Fruit fly (Drosophila melanogaster) whole organism, embryonic: ENCODE measurements around the gene CAH16.
A peak's percentile ranks its signal among the peaks of the same experiment; 100 is the strongest.

Experiments used
- Bdp1 ChIP-seq: fragments of 200-800 bp; sonication (Bioruptor generic); optimal IDR thresholded peaks from 3 replicates; lab custom pipeline; 2016; ENCODE audit warnings: missing biosample characterization, missing genetic modification characterization
- CG10654 ChIP-seq: fragments of 200-800 bp; sonication (Bioruptor generic); optimal IDR thresholded peaks from 2 replicates; lab custom pipeline; 2016; ENCODE audit warnings: missing biosample characterization, missing genetic modification characterization
- CG11456 ChIP-seq: fragments of 200-800 bp; sonication (Bioruptor generic); IDR thresholded peaks from 3 replicates; pipeline ENCODE4 v1.3.6; 2022; ENCODE audit warnings: missing biosample characterization, missing genetic modification characterization
- CG12391 ChIP-seq: fragments of 200-800 bp; sonication (Bioruptor generic); optimal IDR thresholded peaks from 3 replicates; lab custom pipeline; 2018; ENCODE audit warnings: missing biosample characterization, mild to moderate bottlenecking, missing genetic modification characterization, moderate library complexity
- CG14860 ChIP-seq: fragments of 200-800 bp; sonication (Bioruptor generic); IDR thresholded peaks from 3 replicates; pipeline ENCODE4 v1.3.6; 2022; ENCODE audit warnings: missing biosample characterization, missing genetic modification characterization; ENCODE audit not compliant: partially characterized antibody
- CG18599 ChIP-seq: fragments of 200-800 bp; sonication (Bioruptor generic); optimal IDR thresholded peaks from 3 replicates; lab custom pipeline; 2017; ENCODE audit warnings: missing biosample characterization, missing genetic modification characterization, mild to moderate bottlenecking, moderate library complexity, missing genetic modification reagents
- CG5180 ChIP-seq: fragments of 200-800 bp; sonication (Bioruptor generic); optimal IDR thresholded peaks from 3 replicates; lab custom pipeline; 2017; ENCODE audit warnings: missing biosample characterization, missing genetic modification characterization, mild to moderate bottlenecking, moderate library complexity, missing genetic modification reagents
- CG6765 ChIP-seq: fragments of 200-800 bp; sonication (Bioruptor generic); optimal IDR thresholded peaks from 3 replicates; lab custom pipeline; 2017; ENCODE audit warnings: missing biosample characterization, mild to moderate bottlenecking, missing genetic modification characterization
- CG8290 ChIP-seq, 3 experiments: fragments of 200-800 bp; sonication (Bioruptor generic); optimal IDR thresholded peaks; 2 replicates each; lab custom pipeline; 2016 to 2019; ENCODE audit warnings: missing biosample characterization in 3 of 3, missing genetic modification characterization in 3 of 3, mild to moderate bottlenecking in 2 of 3, moderate library complexity in 1 of 3
- CTCF ChIP-seq: fragments of 200-800 bp; sonication (Bioruptor generic); optimal IDR thresholded peaks from 2 replicates; lab custom pipeline; 2017; ENCODE audit warnings: missing biosample characterization, mild to moderate bottlenecking, missing genetic modification characterization, moderate library complexity
- D19B ChIP-seq: fragments of 200-800 bp; sonication (Bioruptor generic); optimal IDR thresholded peaks from 2 replicates; lab custom pipeline; 2017; ENCODE audit warnings: missing biosample characterization, mild to moderate bottlenecking, missing genetic modification characterization
- Dp ChIP-seq: fragments of 200-800 bp; sonication (Bioruptor generic); optimal IDR thresholded peaks from 2 replicates; lab custom pipeline; 2018; ENCODE audit warnings: missing biosample characterization, mild to moderate bottlenecking, missing genetic modification characterization, moderate library complexity
- Med ChIP-seq: fragments of 200-800 bp; sonication (Bioruptor generic); peaks from one replicate; lab custom pipeline; 2016; ENCODE audit warnings: missing biosample characterization, missing genetic modification characterization, mild to moderate bottlenecking, inconsistent platforms, moderate library complexity
- Sin3A ChIP-seq: fragments of >200 bp; optimal IDR thresholded peaks from 2 replicates; lab custom pipeline; 2018
- Spps ChIP-seq: fragments of 200-800 bp; sonication (Bioruptor generic); optimal IDR thresholded peaks from 2 replicates; lab custom pipeline; 2018; ENCODE audit warnings: missing biosample characterization, mild to moderate bottlenecking, missing genetic modification characterization
- TFAM ChIP-seq: fragments of 200-800 bp; sonication (Bioruptor generic); optimal IDR thresholded peaks from 2 replicates; lab custom pipeline; 2017; ENCODE audit warnings: missing biosample characterization, missing genetic modification characterization, inconsistent platforms
- YL-1 ChIP-seq: fragments of 200-800 bp; sonication (Bioruptor generic); optimal IDR thresholded peaks from 3 replicates; lab custom pipeline; 2017; ENCODE audit warnings: missing biosample characterization, mild to moderate bottlenecking, missing genetic modification characterization
- aop ChIP-seq: fragments of 200-800 bp; sonication (Bioruptor generic); IDR thresholded peaks from 2 replicates; pipeline ENCODE4 v1.3.6; 2022; ENCODE audit warnings: missing biosample characterization, missing genetic modification characterization
- gem ChIP-seq: fragments of 200-800 bp; sonication (Bioruptor generic); optimal IDR thresholded peaks from 2 replicates; lab custom pipeline; 2019; ENCODE audit warnings: missing biosample characterization, mild to moderate bottlenecking, missing genetic modification characterization, moderate library complexity
- gfzf ChIP-seq: fragments of 200-800 bp; sonication (Bioruptor generic); optimal IDR thresholded peaks from 2 replicates; lab custom pipeline; 2016; ENCODE audit warnings: missing biosample characterization, mild to moderate bottlenecking, missing genetic modification characterization, moderate library complexity
- grn ChIP-seq: fragments of 200-800 bp; sonication (Bioruptor generic); optimal IDR thresholded peaks from 3 replicates; lab custom pipeline; 2017; ENCODE audit warnings: missing biosample characterization, missing genetic modification characterization
- gsb-n ChIP-seq: fragments of 200-800 bp; sonication (Bioruptor generic); optimal IDR thresholded peaks from 3 replicates; lab custom pipeline; 2018; ENCODE audit warnings: missing biosample characterization, mild to moderate bottlenecking, missing genetic modification characterization
- kay ChIP-seq: fragments of 200-800 bp; sonication (Bioruptor generic); optimal IDR thresholded peaks from 2 replicates; lab custom pipeline; 2016; ENCODE audit warnings: missing biosample characterization, missing genetic modification characterization
- knrl ChIP-seq: fragments of 200-800 bp; sonication (Bioruptor generic); IDR thresholded peaks from 3 replicates; pipeline ENCODE4 v1.3.6; 2022; ENCODE audit warnings: missing biosample characterization, missing genetic modification characterization; ENCODE audit not compliant: partially characterized antibody
- nmo ChIP-seq: fragments of 200-800 bp; sonication (Bioruptor generic); optimal IDR thresholded peaks from 2 replicates; lab custom pipeline; 2018; ENCODE audit warnings: missing biosample characterization, mild to moderate bottlenecking, missing genetic modification characterization, moderate library complexity
- org-1 ChIP-seq: fragments of 200-800 bp; sonication (Bioruptor generic); optimal IDR thresholded peaks from 2 replicates; lab custom pipeline; 2017; ENCODE audit warnings: missing biosample characterization, missing genetic modification characterization
- zen ChIP-seq: fragments of 200-800 bp; sonication (Bioruptor generic); optimal IDR thresholded peaks from 3 replicates; lab custom pipeline; 2018; ENCODE audit warnings: missing biosample characterization, mild to moderate bottlenecking, missing genetic modification characterization, moderate library complexity

CAH16 gene

DNA sequence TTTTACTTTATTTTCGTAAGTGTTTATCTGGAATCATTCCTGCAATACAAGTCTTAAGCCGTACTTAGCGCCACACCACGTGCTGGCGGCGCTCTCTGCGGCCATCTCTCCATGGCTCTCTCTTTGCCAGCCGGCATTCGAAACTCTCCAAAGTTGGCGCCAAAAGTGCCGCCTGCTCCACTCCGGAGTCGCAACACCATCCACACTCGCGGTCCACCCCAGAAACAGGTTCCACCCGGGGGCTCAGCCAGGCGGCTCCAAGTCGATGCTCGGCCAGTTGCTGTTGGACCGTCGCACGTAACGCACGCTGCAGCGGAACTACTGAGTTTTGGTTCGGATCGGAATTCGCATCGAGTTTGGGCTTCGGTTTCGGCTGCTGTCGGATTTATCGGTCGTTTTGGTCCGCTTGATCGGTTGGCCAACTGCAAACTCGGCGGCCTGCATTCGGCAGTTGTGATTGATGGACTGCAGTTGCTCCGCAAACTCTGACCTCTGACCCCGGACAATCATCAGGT, 50.9 kb downstream of the CAH16 start, which contains the start of gene CG34347 (continued):
- TF ChIP-seq CG8290 (GFP tag; optimal IDR thresholded peaks at IDR 0.05; lab: Kevin White, UChicago) = no peak
- peak in 1 of 2 experiments; percentile 72 for TF ChIP-seq CG8290 (tag; optimal IDR thresholded peaks at IDR 0.05; lab: Kevin White, UChicago)
- peak; percentile 31 for TF ChIP-seq Dp (GFP tag; lab: Kevin White, UChicago)
- TF ChIP-seq kay (GFP tag; lab: Kevin White, UChicago) = no peak
- no peak for TF ChIP-seq Bdp1
- no peak for TF ChIP-seq CTCF (GFP tag; lab: Kevin White, UChicago)
- no peak for TF ChIP-seq gem (tag; lab: Kevin White, UChicago)
- no peak for TF ChIP-seq CG18599
- TF ChIP-seq nmo (GFP tag; lab: Kevin White, UChicago) = no peak
- no peak for TF ChIP-seq Spps (tag; lab: Kevin White, UChicago)
- no peak for TF ChIP-seq gsb-n
- no peak for TF ChIP-seq knrl (GFP tag; lab: Robert Waterston, UW)
- no peak for TF ChIP-seq org-1 (GFP tag; lab: Kevin White, UChicago)
- TF ChIP-seq gfzf (GFP tag; lab: Kevin White, UChicago) = no peak
- TF ChIP-seq aop = no peak
- TF ChIP-seq TFAM (GFP tag; lab: Kevin White, UChicago) = no peak
- TF ChIP-seq CG10654 (GFP tag; lab: Kevin White, UChicago) = no peak
- TF ChIP-seq grn (GFP tag; lab: Kevin White, UChicago) = no peak
- no peak for TF ChIP-seq Sin3A
- no peak for TF ChIP-seq CG11456 (GFP tag; lab: Robert Waterston, UW)
- TF ChIP-seq D19B (GFP tag; lab: Kevin White, UChicago) = no peak
- peak; percentile 94 for TF ChIP-seq Med (GFP tag; lab: Kevin White, UChicago)
- no peak for TF ChIP-seq CG6765 (GFP tag; lab: Kevin White, UChicago)
- TF ChIP-seq zen (tag; lab: Kevin White, UChicago) = no peak
- TF ChIP-seq CG12391 (tag; lab: Kevin White, UChicago) = no peak
- 0 out of 3 replicates have a peak, but pooled peaks have one; percentile 40 for TF ChIP-seq CG14860 (GFP tag; lab: Robert Waterston, UW)
- peak; percentile 57 for TF ChIP-seq CG5180
- no peak for TF ChIP-seq YL-1 (GFP tag; lab: Kevin White, UChicago)
- TF ChIP-seq, all 482 proteins: peak for 98
